Worm (Caenorhabditis elegans): Measurements from ENCODE around the gene chts-1.

ce11 chrX:7464389-7464788, 55.1 kb downstream of the chts-1 start:
- TF ChIP-seq lsy-2 (tag; optimal IDR thresholded peaks at IDR 0.05) (no peak), flh-1 (GFP tag; optimal IDR thresholded peaks at IDR 0.05) (no peak), elt-1 (tag; optimal IDR thresholded peaks at IDR 0.05; ENCODE audit: borderline replicate concordance, insufficient read depth) (no peak), unc-120 (tag; optimal IDR thresholded peaks at IDR 0.05; ENCODE audit: poor library complexity, severe bottlenecking) (no peak), unc-39 (tag; optimal IDR thresholded peaks at IDR 0.05) (no peak), nhr-28 (tag; optimal IDR thresholded peaks at IDR 0.05) (no peak), pha-4 (tag; optimal IDR thresholded peaks at IDR 0.05) (no peak), unc-62 (GFP tag; optimal IDR thresholded peaks at IDR 0.05) (no peak), nhr-12 (tag; optimal IDR thresholded peaks at IDR 0.05) (no peak), blmp-1 (tag; optimal IDR thresholded peaks at IDR 0.05) (no peak), lin-32 (GFP tag; optimal IDR thresholded peaks at IDR 0.05) (no peak)
